Fruit fly (Drosophila melanogaster) whole organism, embryonic: ENCODE results near the gene CG32102.

Experiments used
- Abd-B ChIP-seq: fragments of 200-800 bp; sonication (Bioruptor generic); optimal IDR thresholded peaks from 2 replicates; lab custom pipeline; 2018; ENCODE audit warnings: missing biosample characterization, mild to moderate bottlenecking, missing genetic modification characterization, moderate library complexity
- CG10979 ChIP-seq: fragments of 200-800 bp; sonication (Bioruptor generic); optimal IDR thresholded peaks from 2 replicates; lab custom pipeline; 2018; ENCODE audit warnings: missing biosample characterization, mild to moderate bottlenecking, missing genetic modification characterization, moderate library complexity
- CG12942 ChIP-seq: fragments of 200-800 bp; sonication (Bioruptor generic); optimal IDR thresholded peaks from 3 replicates; lab custom pipeline; 2016; ENCODE audit warnings: missing biosample characterization, missing genetic modification characterization
- CG13287 ChIP-seq: fragments of 200-800 bp; sonication (Bioruptor generic); IDR thresholded peaks from 2 replicates; pipeline ENCODE4 v1.3.6; 2022; ENCODE audit warnings: missing biosample characterization, missing genetic modification characterization; ENCODE audit not compliant: partially characterized antibody
- CG14860 ChIP-seq: fragments of 200-800 bp; sonication (Bioruptor generic); IDR thresholded peaks from 3 replicates; pipeline ENCODE4 v1.3.6; 2022; ENCODE audit warnings: missing biosample characterization, missing genetic modification characterization; ENCODE audit not compliant: partially characterized antibody
- CG17802 ChIP-seq: fragments of 200-800 bp; sonication (Bioruptor generic); optimal IDR thresholded peaks from 2 replicates; lab custom pipeline; 2018; ENCODE audit warnings: missing biosample characterization, mild to moderate bottlenecking, missing genetic modification characterization, moderate library complexity
- CG30020 ChIP-seq: fragments of 200-800 bp; optimal IDR thresholded peaks from 2 replicates; lab custom pipeline; 2019; ENCODE audit warnings: missing biosample characterization, mild to moderate bottlenecking, missing genetic modification characterization, moderate library complexity
- CG3726 ChIP-seq: fragments of 200-800 bp; sonication (Bioruptor generic); IDR thresholded peaks from 3 replicates; pipeline ENCODE4, ENCODE4 v1.3.6; 2022; ENCODE audit warnings: missing biosample characterization, missing genetic modification characterization
- CG4282 ChIP-seq: fragments of 200-800 bp; sonication (Bioruptor generic); optimal IDR thresholded peaks from 2 replicates; lab custom pipeline; 2016; ENCODE audit warnings: missing biosample characterization, missing genetic modification characterization
- CG5245 ChIP-seq: fragments of 200-800 bp; sonication (Bioruptor generic); optimal IDR thresholded peaks from 3 replicates; lab custom pipeline; 2016; ENCODE audit warnings: missing biosample characterization, missing genetic modification characterization
- CG8924 ChIP-seq: fragments of 200-800 bp; optimal IDR thresholded peaks from 3 replicates; lab custom pipeline; 2019; ENCODE audit warnings: missing biosample characterization, mild to moderate bottlenecking, missing genetic modification characterization, moderate library complexity
- D ChIP-seq, 2 experiments: fragments of 200-800 bp in 1 of 2; fragments of >200 bp in 1 of 2; sonication (Bioruptor generic) in 1 of 2; optimal IDR thresholded peaks; 2 replicates in 1 of 2; 3 replicates in 1 of 2; lab custom pipeline; 2017; ENCODE audit warnings: mild to moderate bottlenecking in 1 of 2, missing biosample characterization in 1 of 2, missing genetic modification characterization in 1 of 2, missing genetic modification reagents in 1 of 2
- Doc2 ChIP-seq: fragments of 200-800 bp; sonication (Bioruptor generic); IDR thresholded peaks from 2 replicates; pipeline ENCODE4 v1.3.6; 2022; ENCODE audit warnings: missing biosample characterization, missing genetic modification characterization
- Gsc ChIP-seq: fragments of 200-800 bp; sonication (Bioruptor generic); IDR thresholded peaks from 2 replicates; pipeline ENCODE4 v1.3.6; 2022; ENCODE audit warnings: missing biosample characterization, missing genetic modification characterization
- HLH54F ChIP-seq: fragments of 200-800 bp; sonication (Bioruptor generic); optimal IDR thresholded peaks from 3 replicates; lab custom pipeline; 2016; ENCODE audit warnings: missing biosample characterization, missing genetic modification characterization
- Jarid2 ChIP-seq: fragments of 200-800 bp; sonication (Bioruptor generic); optimal IDR thresholded peaks from 3 replicates; lab custom pipeline; 2017; ENCODE audit warnings: mild to moderate bottlenecking, missing biosample characterization, missing genetic modification reagents, missing genetic modification characterization
- Meics ChIP-seq: fragments of 200-800 bp; sonication (Bioruptor generic); optimal IDR thresholded peaks from 2 replicates; lab custom pipeline; 2017; ENCODE audit warnings: missing biosample characterization, mild to moderate bottlenecking, missing genetic modification characterization
- Myb ChIP-seq: fragments of 200-800 bp; sonication (Bioruptor generic); optimal IDR thresholded peaks from 2 replicates; lab custom pipeline; 2016; ENCODE audit warnings: missing biosample characterization, missing genetic modification characterization
- Ravus ChIP-seq: fragments of 200-800 bp; sonication (Bioruptor generic); IDR thresholded peaks from 2 replicates; pipeline ENCODE4 v1.3.6; 2022; ENCODE audit warnings: missing biosample characterization, missing genetic modification characterization
- Sry-δ ChIP-seq: fragments of 200-800 bp; sonication (Bioruptor generic); optimal IDR thresholded peaks from 2 replicates; lab custom pipeline; 2016; ENCODE audit warnings: missing biosample characterization, missing genetic modification characterization
- Ssrp ChIP-seq: fragments of 200-800 bp; sonication (Bioruptor generic); optimal IDR thresholded peaks from 2 replicates; lab custom pipeline; 2018; ENCODE audit warnings: missing biosample characterization, mild to moderate bottlenecking, missing genetic modification characterization, moderate library complexity
- Tbp ChIP-seq: fragments of >200 bp; optimal IDR thresholded peaks from 2 replicates; lab custom pipeline; 2018; ENCODE audit warnings: missing biosample characterization, missing genetic modification characterization
- Xrp1 ChIP-seq: fragments of 200-800 bp; sonication (Bioruptor generic); IDR thresholded peaks from 2 replicates; pipeline ENCODE4 v1.3.6; 2022; ENCODE audit warnings: missing biosample characterization, missing genetic modification characterization
- abd-A ChIP-seq: fragments of 200-800 bp; sonication (Bioruptor generic); optimal IDR thresholded peaks from 3 replicates; lab custom pipeline; 2019; ENCODE audit warnings: missing biosample characterization, mild to moderate bottlenecking, missing genetic modification characterization, moderate library complexity
- bcd ChIP-seq: fragments of 200-800 bp; sonication (Bioruptor generic); optimal IDR thresholded peaks from 2 replicates; lab custom pipeline; 2017; ENCODE audit warnings: missing biosample characterization, mild to moderate bottlenecking, missing genetic modification characterization
- cg ChIP-seq: fragments of 200-800 bp; sonication (Bioruptor generic); optimal IDR thresholded peaks from 3 replicates; lab custom pipeline; 2019; ENCODE audit warnings: missing biosample characterization, mild to moderate bottlenecking, missing genetic modification characterization, moderate library complexity
- chif ChIP-seq, 2 experiments: fragments of 200-800 bp; sonication (Bioruptor generic); optimal IDR thresholded peaks; 3 replicates each; lab custom pipeline; 2016; ENCODE audit warnings: missing biosample characterization in 2 of 2, missing genetic modification characterization in 2 of 2
- dan ChIP-seq: fragments of 200-800 bp; sonication (Bioruptor generic); IDR thresholded peaks from 2 replicates; pipeline ENCODE4 v1.3.6; 2022; ENCODE audit warnings: missing biosample characterization, missing genetic modification characterization
- danr ChIP-seq: fragments of 200-800 bp; sonication (Bioruptor generic); IDR thresholded peaks from 2 replicates; pipeline ENCODE4 v1.3.6; 2022; ENCODE audit warnings: missing biosample characterization, missing genetic modification characterization
- gsb-n ChIP-seq: fragments of 200-800 bp; sonication (Bioruptor generic); optimal IDR thresholded peaks from 3 replicates; lab custom pipeline; 2018; ENCODE audit warnings: missing biosample characterization, mild to moderate bottlenecking, missing genetic modification characterization
- jing ChIP-seq: fragments of 200-800 bp; sonication (Bioruptor generic); optimal IDR thresholded peaks from 2 replicates; lab custom pipeline; 2018; ENCODE audit warnings: missing biosample characterization, mild to moderate bottlenecking, missing genetic modification characterization
- jumu ChIP-seq: fragments of 200-800 bp; sonication (Bioruptor generic); optimal IDR thresholded peaks from 3 replicates; lab custom pipeline; 2016; ENCODE audit warnings: missing biosample characterization, missing genetic modification characterization
- kah ChIP-seq: fragments of 200-800 bp; sonication (Bioruptor generic); optimal IDR thresholded peaks from 2 replicates; lab custom pipeline; 2018; ENCODE audit warnings: missing biosample characterization, mild to moderate bottlenecking, missing genetic modification characterization
- kay ChIP-seq: fragments of 200-800 bp; sonication (Bioruptor generic); optimal IDR thresholded peaks from 2 replicates; lab custom pipeline; 2016; ENCODE audit warnings: missing biosample characterization, missing genetic modification characterization
- lola ChIP-seq, 3 experiments: fragments of >200 bp in 2 of 3; fragments of 200-800 bp in 1 of 3; sonication (Bioruptor generic) in 1 of 3; optimal IDR thresholded peaks; 2 replicates each; lab custom pipeline; 2017 to 2019; ENCODE audit warnings: missing biosample characterization in 3 of 3, missing genetic modification characterization in 3 of 3, mild to moderate bottlenecking in 1 of 3, moderate library complexity in 1 of 3
- maf-S ChIP-seq: fragments of 200-800 bp; sonication (Bioruptor generic); optimal IDR thresholded peaks from 2 replicates; lab custom pipeline; 2016; ENCODE audit warnings: missing biosample characterization, missing genetic modification characterization
- mam ChIP-seq: fragments of 200-800 bp; sonication (Bioruptor generic); optimal IDR thresholded peaks from 3 replicates; lab custom pipeline; 2016; ENCODE audit warnings: missing biosample characterization, missing genetic modification characterization
- nmo ChIP-seq: fragments of 200-800 bp; sonication (Bioruptor generic); optimal IDR thresholded peaks from 2 replicates; lab custom pipeline; 2018; ENCODE audit warnings: missing biosample characterization, mild to moderate bottlenecking, missing genetic modification characterization, moderate library complexity
- nom ChIP-seq: fragments of 200-800 bp; sonication (Bioruptor generic); optimal IDR thresholded peaks from 2 replicates; lab custom pipeline; 2017; ENCODE audit warnings: missing biosample characterization, missing genetic modification characterization, mild to moderate bottlenecking, moderate library complexity, missing genetic modification reagents
- oc ChIP-seq: fragments of 200-800 bp; sonication (Bioruptor generic); optimal IDR thresholded peaks from 2 replicates; lab custom pipeline; 2018; ENCODE audit warnings: missing biosample characterization, mild to moderate bottlenecking, missing genetic modification characterization, moderate library complexity
- sd ChIP-seq: fragments of 200-800 bp; sonication (Bioruptor generic); optimal IDR thresholded peaks from 3 replicates; lab custom pipeline; 2018; ENCODE audit warnings: missing biosample characterization, mild to moderate bottlenecking, missing genetic modification characterization, moderate library complexity
- sim ChIP-seq: fragments of 200-800 bp; sonication (Bioruptor generic); IDR thresholded peaks from 2 replicates; pipeline ENCODE4 v1.3.6; 2022; ENCODE audit warnings: missing biosample characterization, missing genetic modification characterization
- slou ChIP-seq: fragments of 200-800 bp; sonication (Bioruptor generic); optimal IDR thresholded peaks from 3 replicates; lab custom pipeline; 2016; ENCODE audit warnings: missing biosample characterization, missing genetic modification characterization
- tap ChIP-seq: fragments of 200-800 bp; optimal IDR thresholded peaks from 3 replicates; lab custom pipeline; 2019; ENCODE audit warnings: missing biosample characterization, mild to moderate bottlenecking, missing genetic modification characterization, moderate library complexity
- tll ChIP-seq, 2 experiments: fragments of 200-800 bp in 1 of 2; fragments of >200 bp in 1 of 2; sonication (Bioruptor generic) in 1 of 2; optimal IDR thresholded peaks; 2 replicates each; lab custom pipeline; 2017 to 2019; ENCODE audit warnings: missing biosample characterization in 2 of 2, missing genetic modification characterization in 2 of 2, mild to moderate bottlenecking in 1 of 2, moderate library complexity in 1 of 2
- ttk ChIP-seq: fragments of 200-800 bp; sonication (Bioruptor generic); IDR thresholded peaks from 2 replicates; pipeline ENCODE4 v2.1.2; 2022; ENCODE audit warnings: missing biosample characterization, missing genetic modification characterization
- unpg ChIP-seq: fragments of 200-800 bp; sonication (Bioruptor generic); optimal IDR thresholded peaks from 3 replicates; lab custom pipeline; 2018; ENCODE audit warnings: missing biosample characterization, mild to moderate bottlenecking, missing genetic modification characterization, moderate library complexity
- zen ChIP-seq: fragments of 200-800 bp; sonication (Bioruptor generic); optimal IDR thresholded peaks from 3 replicates; lab custom pipeline; 2018; ENCODE audit warnings: missing biosample characterization, mild to moderate bottlenecking, missing genetic modification characterization, moderate library complexity

Gene CG32102

DNA sequence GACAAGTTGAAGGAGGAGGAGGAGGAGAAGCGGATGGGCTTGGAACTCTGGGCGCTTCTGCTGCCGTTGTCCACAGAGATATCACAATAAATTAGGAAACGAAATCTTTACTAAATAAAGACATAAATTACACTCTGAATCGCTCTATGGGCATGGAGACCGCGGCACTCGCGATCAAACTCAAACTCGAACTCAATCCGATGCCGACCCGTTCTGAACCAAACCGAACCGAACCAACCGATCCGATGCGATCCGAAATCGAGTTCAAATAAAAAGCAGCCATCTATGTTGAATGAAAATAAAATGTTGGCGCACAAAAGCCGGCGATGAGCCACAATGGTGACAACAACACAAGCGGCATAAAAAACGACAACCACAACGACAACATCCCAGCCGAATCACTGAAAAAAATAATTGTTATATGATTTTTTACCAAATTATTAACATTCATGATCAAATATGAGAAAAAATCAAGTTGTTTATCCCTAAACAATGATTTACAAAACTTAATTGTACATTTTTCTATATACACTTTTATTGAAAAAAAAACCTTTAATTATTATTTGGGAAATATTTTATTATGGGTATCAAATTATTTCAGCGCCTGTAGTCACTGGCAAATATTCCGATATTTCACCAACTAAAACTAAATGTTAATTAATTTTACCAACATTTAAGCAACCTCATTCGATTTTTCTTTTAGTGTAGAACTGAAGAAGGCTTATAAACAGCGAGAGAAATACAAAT is 12.5 kb downstream of the CG32102 start (continued):
- TF ChIP-seq chif (GFP tag; optimal IDR thresholded peaks at IDR 0.05; lab: Kevin White, UChicago) (peak; percentile 47 to 76), ttk (peak; percentile 37), HLH54F (GFP tag; lab: Kevin White, UChicago) (no peak), nmo (GFP tag; lab: Kevin White, UChicago) (peak; percentile 94), jumu (GFP tag; lab: Kevin White, UChicago) (no peak), slou (no peak), D (optimal IDR thresholded peaks at IDR 0.05; lab: Kevin White, UChicago) (no peak), D (GFP tag; optimal IDR thresholded peaks at IDR 0.05; lab: Kevin White, UChicago) (peak; percentile 88), CG3726 (no peak; the same call in 2 of the 3 replicates), Doc2 (no peak), maf-S (GFP tag; lab: Kevin White, UChicago) (peak; percentile 8), danr (GFP tag; lab: Robert Waterston, UW) (peak; percentile 63), CG30020 (tag; lab: Kevin White, UChicago) (peak; percentile 65), Gsc (no peak), kah (GFP tag; lab: Kevin White, UChicago) (peak; percentile 46), CG13287 (GFP tag; lab: Robert Waterston, UW) (no peak; the same call in 1 of the 2 replicates), oc (peak; percentile 42), sim (peak; percentile 47; the same call in 1 of the 2 replicates)

DNA sequence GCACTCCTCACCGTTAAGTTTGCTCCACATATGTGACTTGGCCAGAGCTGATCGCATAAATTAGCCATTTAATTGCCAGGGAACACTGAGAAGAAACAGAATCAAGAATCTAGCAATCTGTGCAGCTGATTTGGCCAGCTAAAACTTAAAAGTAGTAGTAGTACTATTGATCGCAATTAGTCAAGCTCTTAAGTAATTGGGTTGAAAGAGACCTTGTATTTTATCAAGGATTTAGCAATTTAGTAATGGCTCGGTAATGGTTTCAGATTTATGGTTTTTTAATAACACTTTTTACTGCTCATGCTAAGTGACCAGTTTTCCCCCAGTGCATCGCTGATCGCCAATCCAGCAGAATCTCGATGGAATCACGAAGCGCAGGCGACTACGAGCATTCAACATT is 14.6 kb downstream of the CG32102 start:
- TF ChIP-seq Abd-B (no peak), cg (no peak), Sry-δ (GFP tag; lab: Kevin White, UChicago) (no peak), jing (no peak), nom (GFP tag; lab: Kevin White, UChicago) (no peak), tap (tag; lab: Kevin White, UChicago) (no peak), CG12942 (GFP tag; lab: Kevin White, UChicago) (no peak), Ssrp (tag; lab: Kevin White, UChicago) (no peak), sd (no peak), gsb-n (tag; lab: Kevin White, UChicago) (no peak), CG17802 (no peak)
- TF ChIP-seq, all 482 proteins: peak for 0

DNA sequence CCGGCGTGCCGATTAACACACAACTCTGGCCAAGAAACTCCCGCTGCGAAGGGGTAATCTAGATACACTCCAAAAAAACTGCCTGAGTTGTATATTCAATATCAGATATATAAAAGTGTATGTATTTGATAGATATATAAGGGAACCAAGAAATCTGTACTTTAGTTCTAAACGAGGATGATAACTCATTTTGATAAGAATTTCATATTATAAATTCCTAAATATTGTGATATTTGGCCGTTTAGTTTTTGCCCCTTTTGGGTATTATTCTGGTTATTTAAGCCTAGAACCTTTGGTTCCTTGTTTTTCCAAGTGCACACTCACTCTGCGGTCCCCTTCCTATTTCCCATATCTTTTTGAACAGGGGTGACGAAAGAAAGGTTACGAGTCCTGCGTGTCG is 16.1 kb downstream of the CG32102 start:
- TF ChIP-seq Meics (GFP tag; lab: Kevin White, UChicago) (no peak), mam (no peak), kay (GFP tag; lab: Kevin White, UChicago) (no peak), abd-A (tag; lab: Kevin White, UChicago) (no peak), CG5245 (no peak), unpg (no peak), Jarid2 (GFP tag; lab: Kevin White, UChicago) (no peak), lola (GFP tag; optimal IDR thresholded peaks at IDR 0.05; lab: Kevin White, UChicago) (peak in 1 of 3 experiments; percentile 51), CG4282 (GFP tag; lab: Kevin White, UChicago) (no peak), Tbp (GFP tag; lab: Kevin White, UChicago) (no peak), Xrp1 (GFP tag; lab: Robert Waterston, UW) (peak; percentile 16; the same call in 1 of the 2 replicates), CG14860 (GFP tag; lab: Robert Waterston, UW) (no peak), Ravus (GFP tag; lab: Robert Waterston, UW) (no peak), tll (GFP tag; optimal IDR thresholded peaks at IDR 0.05; lab: Kevin White, UChicago) (no peak), dan (GFP tag; lab: Robert Waterston, UW) (no peak), CG8924 (no peak), zen (tag; lab: Kevin White, UChicago) (peak; percentile 9), Myb (GFP tag; lab: Kevin White, UChicago) (no peak), bcd (no peak), CG10979 (tag; lab: Kevin White, UChicago) (peak; percentile 42)
